Worm (Caenorhabditis elegans) whole organism, L3 larva: Measurements from ENCODE around the gene Y62H9A.11.

Experiments used
- R02D3.7 ChIP-seq: fragments of 150-350 bp; optimal IDR thresholded peaks from 2 replicates; lab custom pipeline; 2014; ENCODE audit warnings: missing biosample characterization, missing genetic modification characterization
- ZK546.5 ChIP-seq: sonication (generic microtip); optimal IDR thresholded peaks from 2 replicates; lab custom pipeline; 2017; ENCODE audit warnings: missing biosample characterization, missing genetic modification characterization
- aly-2 ChIP-seq: fragments of 150-350 bp; optimal IDR thresholded peaks from 2 replicates; lab custom pipeline; 2014; ENCODE audit warnings: missing biosample characterization, missing genetic modification characterization
- ama-1 ChIP-seq: fragments of 150-350 bp; optimal IDR thresholded peaks from 2 replicates; lab custom pipeline; 2018
- ceh-16 ChIP-seq: sonication (generic microtip); optimal IDR thresholded peaks from 2 replicates; lab custom pipeline; 2017; ENCODE audit warnings: missing biosample characterization, missing genetic modification characterization
- ceh-28 ChIP-seq: fragments of 150-350 bp; optimal IDR thresholded peaks from 2 replicates; lab custom pipeline; 2014; ENCODE audit warnings: missing biosample characterization, missing genetic modification reagents, missing genetic modification characterization
- ceh-82 ChIP-seq: fragments of 150-350 bp; optimal IDR thresholded peaks from 2 replicates; lab custom pipeline; 2014; ENCODE audit warnings: missing biosample characterization, missing genetic modification characterization
- ceh-9 ChIP-seq: sonication (generic microtip); optimal IDR thresholded peaks from 2 replicates; lab custom pipeline; 2018; ENCODE audit warnings: missing biosample characterization, missing genetic modification characterization
- daf-12 ChIP-seq: fragments of 150-350 bp; optimal IDR thresholded peaks from 2 replicates; lab custom pipeline; 2014; ENCODE audit warnings: missing biosample characterization, missing genetic modification reagents, missing genetic modification characterization
- egl-27 ChIP-seq: sonication (generic microtip); optimal IDR thresholded peaks from 4 replicates; lab custom pipeline; 2017; ENCODE audit warnings: missing biosample characterization, missing genetic modification reagents, missing genetic modification characterization
- egl-5 ChIP-seq: fragments of 150-350 bp; optimal IDR thresholded peaks from 2 replicates; lab custom pipeline; 2017; ENCODE audit warnings: missing biosample characterization, missing genetic modification reagents, missing genetic modification characterization, inconsistent platforms
- elt-1 ChIP-seq: fragments of 150-350 bp; optimal IDR thresholded peaks from 2 replicates; lab custom pipeline; 2014; ENCODE audit warnings: missing biosample characterization, missing genetic modification characterization
- elt-2 ChIP-seq: sonication (generic microtip); optimal IDR thresholded peaks from 2 replicates; lab custom pipeline; 2016; ENCODE audit warnings: missing genetic modification reagents, mild to moderate bottlenecking, missing genetic modification characterization, missing compliant biosample characterization
- elt-3 ChIP-seq, 3 experiments: fragments of 150-350 bp in 1 of 3; sonication (generic microtip) in 2 of 3; optimal IDR thresholded peaks; 2 replicates in 2 of 3; 4 replicates in 1 of 3; lab custom pipeline; 2014 to 2017; ENCODE audit warnings: missing biosample characterization in 3 of 3, missing genetic modification characterization in 3 of 3
- eor-1 ChIP-seq, 2 experiments: fragments of 150-350 bp; optimal IDR thresholded peaks; 2 replicates each; lab custom pipeline; 2014 to 2018; ENCODE audit warnings: missing biosample characterization in 2 of 2, missing genetic modification characterization in 2 of 2
- fkh-10 ChIP-seq: sonication (generic microtip); optimal IDR thresholded peaks from 2 replicates; lab custom pipeline; 2017; ENCODE audit warnings: missing biosample characterization, missing genetic modification reagents, missing genetic modification characterization
- fkh-2 ChIP-seq: fragments of 150-350 bp; optimal IDR thresholded peaks from 2 replicates; lab custom pipeline; 2014; ENCODE audit warnings: missing biosample characterization, missing genetic modification reagents, missing genetic modification characterization
- fos-1 ChIP-seq: fragments of 150-350 bp; optimal IDR thresholded peaks from 2 replicates; lab custom pipeline; 2014; ENCODE audit warnings: missing biosample characterization, missing genetic modification characterization
- hmg-11 ChIP-seq: sonication (generic microtip); optimal IDR thresholded peaks from 2 replicates; lab custom pipeline; 2016; ENCODE audit warnings: missing genetic modification characterization, missing compliant biosample characterization
- jun-1 ChIP-seq: fragments of 150-350 bp; optimal IDR thresholded peaks from 2 replicates; lab custom pipeline; 2014; ENCODE audit warnings: missing biosample characterization, missing genetic modification reagents, missing genetic modification characterization
- lin-15B ChIP-seq: fragments of 150-350 bp; optimal IDR thresholded peaks from 2 replicates; lab custom pipeline; 2014; ENCODE audit warnings: missing biosample characterization, missing genetic modification characterization
- lin-39 ChIP-seq: fragments of 150-350 bp; optimal IDR thresholded peaks from 2 replicates; lab custom pipeline; 2018; ENCODE audit warnings: missing biosample characterization, missing genetic modification reagents, missing genetic modification characterization
- lsy-12 ChIP-seq: sonication (generic microtip); optimal IDR thresholded peaks from 2 replicates; lab custom pipeline; 2016; ENCODE audit warnings: mild to moderate bottlenecking, missing genetic modification characterization, missing compliant biosample characterization
- mdl-1 ChIP-seq: fragments of 150-350 bp; optimal IDR thresholded peaks from 2 replicates; lab custom pipeline; 2014; ENCODE audit warnings: missing biosample characterization, missing genetic modification characterization
- mml-1 ChIP-seq: fragments of 150-350 bp; sonication (generic microtip); optimal IDR thresholded peaks from 3 replicates; lab custom pipeline; 2014; ENCODE audit warnings: missing biosample characterization, missing genetic modification characterization
- nfya-1 ChIP-seq: sonication (generic microtip); optimal IDR thresholded peaks from 2 replicates; lab custom pipeline; 2017; ENCODE audit warnings: missing genetic modification characterization, mild to moderate bottlenecking, missing compliant biosample characterization, antibody characterized with exemption, moderate library complexity; ENCODE audit not compliant: insufficient read depth
- nhr-11 ChIP-seq: fragments of 150-350 bp; optimal IDR thresholded peaks from 2 replicates; lab custom pipeline; 2014; ENCODE audit warnings: missing biosample characterization, missing genetic modification characterization
- nhr-12 ChIP-seq: fragments of 150-350 bp; optimal IDR thresholded peaks from 2 replicates; lab custom pipeline; 2014; ENCODE audit warnings: missing biosample characterization, missing genetic modification characterization
- nhr-23 ChIP-seq: fragments of 150-350 bp; optimal IDR thresholded peaks from 2 replicates; lab custom pipeline; 2014; ENCODE audit warnings: missing biosample characterization, missing genetic modification reagents, missing genetic modification characterization
- nhr-237 ChIP-seq: fragments of 150-350 bp; optimal IDR thresholded peaks from 2 replicates; lab custom pipeline; 2014; ENCODE audit warnings: missing biosample characterization, missing genetic modification characterization
- nhr-25 ChIP-seq: sonication (generic microtip); optimal IDR thresholded peaks from 2 replicates; lab custom pipeline; 2017; ENCODE audit warnings: missing biosample characterization, missing genetic modification characterization
- nhr-28 ChIP-seq: fragments of 150-350 bp; optimal IDR thresholded peaks from 2 replicates; lab custom pipeline; 2014; ENCODE audit warnings: missing biosample characterization, missing genetic modification characterization
- nhr-43 ChIP-seq: sonication (generic microtip); optimal IDR thresholded peaks from 2 replicates; lab custom pipeline; 2016; ENCODE audit warnings: mild to moderate bottlenecking, missing genetic modification characterization, missing compliant biosample characterization; ENCODE audit not compliant: poor library complexity, severe bottlenecking
- nhr-67 ChIP-seq: fragments of 150-350 bp; optimal IDR thresholded peaks from 2 replicates; lab custom pipeline; 2014; ENCODE audit warnings: missing biosample characterization, missing genetic modification characterization
- nhr-76 ChIP-seq: fragments of 150-350 bp; sonication (generic microtip); optimal IDR thresholded peaks from 5 replicates; lab custom pipeline; 2014; ENCODE audit warnings: missing biosample characterization, missing genetic modification characterization
- nhr-77 ChIP-seq: fragments of 150-350 bp; optimal IDR thresholded peaks from 2 replicates; lab custom pipeline; 2014; ENCODE audit warnings: missing biosample characterization, missing genetic modification characterization
- pha-4 ChIP-seq: fragments of 150-350 bp; optimal IDR thresholded peaks from 2 replicates; lab custom pipeline; 2014; ENCODE audit warnings: missing biosample characterization, missing genetic modification reagents, missing genetic modification characterization
- pqm-1 ChIP-seq: fragments of 150-350 bp; optimal IDR thresholded peaks from 2 replicates; lab custom pipeline; 2017; ENCODE audit warnings: missing biosample characterization, missing genetic modification characterization, inconsistent platforms
- sea-2 ChIP-seq: fragments of 150-350 bp; sonication (generic microtip); optimal IDR thresholded peaks from 4 replicates; lab custom pipeline; 2014; ENCODE audit warnings: missing biosample characterization, missing genetic modification reagents, missing genetic modification characterization
- skn-1 ChIP-seq: fragments of 150-350 bp; optimal IDR thresholded peaks from 2 replicates; lab custom pipeline; 2014; ENCODE audit warnings: missing biosample characterization, missing genetic modification characterization
- snpc-4 ChIP-seq: fragments of 150-350 bp; optimal IDR thresholded peaks from 2 replicates; lab custom pipeline; 2014; ENCODE audit warnings: missing biosample characterization, missing genetic modification characterization
- tbx-2 ChIP-seq: sonication (generic microtip); optimal IDR thresholded peaks from 2 replicates; lab custom pipeline; 2016; ENCODE audit warnings: mild to moderate bottlenecking, missing genetic modification characterization, missing compliant biosample characterization
- unc-39 ChIP-seq: sonication (generic microtip); optimal IDR thresholded peaks from 4 replicates; lab custom pipeline; 2017; ENCODE audit warnings: missing biosample characterization, missing genetic modification characterization
- unc-62 ChIP-seq: fragments of 150-350 bp; sonication (generic microtip); optimal IDR thresholded peaks from 4 replicates; lab custom pipeline; 2014; ENCODE audit warnings: missing biosample characterization, missing genetic modification reagents, missing genetic modification characterization
- zag-1 ChIP-seq: fragments of 150-350 bp; optimal IDR thresholded peaks from 2 replicates; lab custom pipeline; 2014; ENCODE audit warnings: missing biosample characterization, missing genetic modification characterization
- ztf-11 ChIP-seq: fragments of 150-350 bp; optimal IDR thresholded peaks from 2 replicates; lab custom pipeline; 2014; ENCODE audit warnings: missing biosample characterization, missing genetic modification characterization
- ztf-4 ChIP-seq: fragments of 150-350 bp; optimal IDR thresholded peaks from 2 replicates; lab custom pipeline; 2014; ENCODE audit warnings: missing biosample characterization, missing genetic modification characterization

Y62H9A.11 gene

ce11 chrX:11946788-11947463, 39.8 kb upstream of the Y62H9A.11 start, which contains the start of gene nfya-1:
Gene nfya-1, minus strand, starts transcription at chrX:11946838.
- TF ChIP-seq ama-1 (lab: Kevin White, UChicago): no peak
- no peak for TF ChIP-seq unc-62 (GFP tag; lab: Kevin White, UChicago)
- no peak for TF ChIP-seq nhr-237
- peak; percentile 42 for TF ChIP-seq lin-39 (tag; lab: Kevin White, UChicago)
- TF ChIP-seq unc-39 (tag; lab: Kevin White, UChicago): no peak
- TF ChIP-seq ceh-82 (tag; lab: Kevin White, UChicago): no peak
- TF ChIP-seq nhr-77 (tag; lab: Kevin White, UChicago): no peak
- TF ChIP-seq fkh-10 (GFP tag; lab: Kevin White, UChicago): no peak
- peak; percentile 68 for TF ChIP-seq pha-4 (tag; lab: Kevin White, UChicago)
- TF ChIP-seq jun-1 (tag; lab: Kevin White, UChicago): no peak
- no peak for TF ChIP-seq ceh-9 (tag; lab: Kevin White, UChicago)
- TF ChIP-seq snpc-4: peak; percentile 27
- TF ChIP-seq nhr-11 (tag; lab: Kevin White, UChicago): no peak
- TF ChIP-seq lin-15B (tag; lab: Kevin White, UChicago): peak; percentile 17
- no peak for TF ChIP-seq elt-3 (tag; optimal IDR thresholded peaks at IDR 0.05; lab: Kevin White, UChicago)
- TF ChIP-seq ZK546.5 (tag; lab: Kevin White, UChicago): no peak
- TF ChIP-seq eor-1 (tag; optimal IDR thresholded peaks at IDR 0.05; lab: Kevin White, UChicago): no peak
- TF ChIP-seq egl-5 (tag; lab: Kevin White, UChicago): peak; percentile 53
- no peak for TF ChIP-seq fkh-2 (tag; lab: Kevin White, UChicago)
- no peak for TF ChIP-seq nhr-67
- TF ChIP-seq daf-12: no peak
- TF ChIP-seq skn-1 (tag; lab: Kevin White, UChicago): peak; percentile 38
- no peak for TF ChIP-seq mdl-1 (tag; lab: Kevin White, UChicago)
- TF ChIP-seq ztf-11: no peak
- TF ChIP-seq mml-1 (tag; lab: Kevin White, UChicago): no peak
- TF ChIP-seq nhr-28 (tag; lab: Kevin White, UChicago): no peak
- peak; percentile 19 for TF ChIP-seq nhr-23 (tag; lab: Kevin White, UChicago)
- no peak for TF ChIP-seq zag-1 (tag; lab: Kevin White, UChicago)
- TF ChIP-seq nhr-76 (tag; lab: Kevin White, UChicago): no peak
- no peak for TF ChIP-seq nfya-1 (tag; lab: Kevin White, UChicago)
- no peak for TF ChIP-seq nhr-12 (tag; lab: Kevin White, UChicago)
- TF ChIP-seq elt-2 (tag; lab: Kevin White, UChicago): peak; percentile 27
- peak; percentile 34 for TF ChIP-seq nhr-43 (tag; lab: Kevin White, UChicago)
- no peak for TF ChIP-seq aly-2 (tag; lab: Kevin White, UChicago)
- TF ChIP-seq sea-2 (GFP tag; lab: Kevin White, UChicago): no peak
- TF ChIP-seq fos-1 (tag; lab: Kevin White, UChicago): no peak
- TF ChIP-seq ztf-4 (tag; lab: Kevin White, UChicago): no peak
- no peak for TF ChIP-seq egl-27
- no peak for TF ChIP-seq lsy-12
- TF ChIP-seq ceh-16 (tag; lab: Kevin White, UChicago): no peak
- TF ChIP-seq hmg-11 (tag; lab: Kevin White, UChicago): peak; percentile 81
- peak; percentile 80 for TF ChIP-seq ceh-28 (tag; lab: Kevin White, UChicago)
- peak; percentile 62 for TF ChIP-seq nhr-25 (tag; lab: Kevin White, UChicago)
- no peak for TF ChIP-seq R02D3.7 (tag; lab: Kevin White, UChicago)
- TF ChIP-seq elt-1: no peak
- peak; percentile 16 for TF ChIP-seq pqm-1 (tag; lab: Kevin White, UChicago)
- no peak for TF ChIP-seq tbx-2 (tag; lab: Kevin White, UChicago)
